Fruit fly (Drosophila melanogaster) whole organism, embryonic: ENCODE measurements around the gene CG33795.

Experiments
- Abd-B ChIP-seq: fragments of 200-800 bp; sonication (Bioruptor generic); optimal IDR thresholded peaks from 2 replicates; lab custom pipeline; 2018; ENCODE audit warnings: missing biosample characterization, mild to moderate bottlenecking, missing genetic modification characterization, moderate library complexity
- Atf-2 ChIP-seq: fragments of 200-800 bp; sonication (Bioruptor generic); optimal IDR thresholded peaks from 2 replicates; lab custom pipeline; 2016; ENCODE audit warnings: missing biosample characterization, missing genetic modification characterization
- CG11696 ChIP-seq: fragments of 200-800 bp; sonication (Bioruptor generic); IDR thresholded peaks from 2 replicates; pipeline ENCODE4 v1.3.6; 2022; ENCODE audit warnings: missing biosample characterization, missing genetic modification characterization
- CG12219 ChIP-seq: fragments of 200-800 bp; sonication (Bioruptor generic); optimal IDR thresholded peaks from 3 replicates; lab custom pipeline; 2018; ENCODE audit warnings: missing biosample characterization, mild to moderate bottlenecking, missing genetic modification characterization
- CG1233 ChIP-seq: fragments of 200-800 bp; sonication (Bioruptor generic); optimal IDR thresholded peaks from 4 replicates; lab custom pipeline; 2018; ENCODE audit warnings: missing biosample characterization, mild to moderate bottlenecking, missing genetic modification characterization
- CG12942 ChIP-seq: fragments of 200-800 bp; sonication (Bioruptor generic); optimal IDR thresholded peaks from 3 replicates; lab custom pipeline; 2016; ENCODE audit warnings: missing biosample characterization, missing genetic modification characterization
- CG17912 ChIP-seq: fragments of 200-800 bp; sonication (Bioruptor generic); optimal IDR thresholded peaks from 2 replicates; lab custom pipeline; 2018; ENCODE audit warnings: missing biosample characterization, mild to moderate bottlenecking, missing genetic modification characterization
- CG18476 ChIP-seq: fragments of 200-800 bp; sonication (Bioruptor generic); optimal IDR thresholded peaks from 2 replicates; lab custom pipeline; 2016; ENCODE audit warnings: missing biosample characterization, mild to moderate bottlenecking, missing genetic modification characterization
- CG2129 ChIP-seq: fragments of 200-800 bp; sonication (Bioruptor generic); IDR thresholded peaks from 2 replicates; pipeline ENCODE4 v1.3.6; 2022; ENCODE audit warnings: missing biosample characterization, missing genetic modification characterization; ENCODE audit not compliant: partially characterized antibody
- CG2712 ChIP-seq: fragments of 200-800 bp; optimal IDR thresholded peaks from 3 replicates; lab custom pipeline; 2019; ENCODE audit warnings: missing biosample characterization, mild to moderate bottlenecking, missing genetic modification characterization, moderate library complexity
- CG30403 ChIP-seq: fragments of 200-800 bp; sonication (Bioruptor generic); optimal IDR thresholded peaks from 3 replicates; lab custom pipeline; 2016; ENCODE audit warnings: missing biosample characterization, missing genetic modification characterization
- CG3281 ChIP-seq: fragments of 200-800 bp; sonication (Bioruptor generic); optimal IDR thresholded peaks from 3 replicates; lab custom pipeline; 2017; ENCODE audit warnings: missing biosample characterization, mild to moderate bottlenecking, missing genetic modification characterization
- CG34224 ChIP-seq: fragments of 200-800 bp; sonication (Bioruptor generic); IDR thresholded peaks from 3 replicates; pipeline ENCODE4 v1.3.6; 2022; ENCODE audit warnings: missing biosample characterization, missing genetic modification characterization; ENCODE audit not compliant: partially characterized antibody
- CG4424 ChIP-seq: fragments of 200-800 bp; sonication (Bioruptor generic); optimal IDR thresholded peaks from 3 replicates; lab custom pipeline; 2016; ENCODE audit warnings: missing biosample characterization, missing genetic modification characterization
- CG4820 ChIP-seq: fragments of 200-800 bp; sonication (Bioruptor generic); optimal IDR thresholded peaks from 3 replicates; lab custom pipeline; 2016; ENCODE audit warnings: missing biosample characterization, missing genetic modification characterization
- CG5245 ChIP-seq: fragments of 200-800 bp; sonication (Bioruptor generic); optimal IDR thresholded peaks from 3 replicates; lab custom pipeline; 2016; ENCODE audit warnings: missing biosample characterization, missing genetic modification characterization
- CG6654 ChIP-seq: fragments of 200-800 bp; sonication (Bioruptor generic); optimal IDR thresholded peaks from 2 replicates; lab custom pipeline; 2017; ENCODE audit warnings: missing biosample characterization, mild to moderate bottlenecking, missing genetic modification characterization
- CG6854 ChIP-seq: fragments of 200-800 bp; sonication (Bioruptor generic); optimal IDR thresholded peaks from 3 replicates; lab custom pipeline; 2017; ENCODE audit warnings: missing biosample characterization, mild to moderate bottlenecking, missing genetic modification characterization
- CG7372 ChIP-seq: fragments of 200-800 bp; sonication (Bioruptor generic); IDR thresholded peaks from 2 replicates; pipeline ENCODE4 v1.3.6; 2022; ENCODE audit warnings: missing biosample characterization, missing genetic modification characterization
- CG7556 ChIP-seq: fragments of 200-800 bp; sonication (Bioruptor generic); optimal IDR thresholded peaks from 2 replicates; lab custom pipeline; 2017; ENCODE audit warnings: missing biosample characterization, mild to moderate bottlenecking, missing genetic modification characterization
- CG7839 ChIP-seq: fragments of 200-800 bp; sonication (Bioruptor generic); optimal IDR thresholded peaks from 3 replicates; lab custom pipeline; 2018; ENCODE audit warnings: missing biosample characterization, mild to moderate bottlenecking, missing genetic modification characterization, moderate library complexity
- CoRest ChIP-seq: fragments of 200-800 bp; sonication (Bioruptor generic); optimal IDR thresholded peaks from 3 replicates; lab custom pipeline; 2018; ENCODE audit warnings: missing biosample characterization, mild to moderate bottlenecking, missing genetic modification characterization, moderate library complexity
- Gsc ChIP-seq: fragments of 200-800 bp; sonication (Bioruptor generic); IDR thresholded peaks from 2 replicates; pipeline ENCODE4 v1.3.6; 2022; ENCODE audit warnings: missing biosample characterization, missing genetic modification characterization
- Hey ChIP-seq: fragments of 200-800 bp; sonication (Bioruptor generic); optimal IDR thresholded peaks from 3 replicates; lab custom pipeline; 2018; ENCODE audit warnings: missing biosample characterization, mild to moderate bottlenecking, missing genetic modification characterization
- HmgD ChIP-seq: fragments of 200-800 bp; sonication (Bioruptor generic); optimal IDR thresholded peaks from 3 replicates; lab custom pipeline; 2016; ENCODE audit warnings: missing biosample characterization, missing genetic modification characterization
- Max ChIP-seq: fragments of 200-800 bp; sonication (Bioruptor generic); optimal IDR thresholded peaks from 2 replicates; lab custom pipeline; 2016; ENCODE audit warnings: missing biosample characterization, mild to moderate bottlenecking, missing genetic modification characterization
- NfI ChIP-seq: fragments of 200-800 bp; sonication (Bioruptor generic); optimal IDR thresholded peaks from 3 replicates; lab custom pipeline; 2018; ENCODE audit warnings: missing biosample characterization, mild to moderate bottlenecking, missing genetic modification characterization, moderate library complexity
- Sox100B ChIP-seq: fragments of 200-800 bp; sonication (Bioruptor generic); optimal IDR thresholded peaks from 3 replicates; lab custom pipeline; 2018; ENCODE audit warnings: missing biosample characterization, mild to moderate bottlenecking, missing genetic modification characterization
- Sox102F ChIP-seq: fragments of 200-800 bp; sonication (Bioruptor generic); optimal IDR thresholded peaks from 2 replicates; lab custom pipeline; 2018; ENCODE audit warnings: missing biosample characterization, mild to moderate bottlenecking, missing genetic modification characterization, moderate library complexity
- Trl ChIP-seq, 3 experiments: fragments of >200 bp in 2 of 3; fragments of 200-800 bp in 1 of 3; sonication (Bioruptor generic) in 1 of 3; optimal IDR thresholded peaks; 2 replicates in 1 of 3; 3 replicates in 2 of 3; lab custom pipeline; 2016 to 2017; ENCODE audit warnings: missing biosample characterization in 1 of 3, missing genetic modification characterization in 1 of 3
- Xbp1 ChIP-seq: fragments of 200-800 bp; sonication (Bioruptor generic); optimal IDR thresholded peaks from 3 replicates; lab custom pipeline; 2016; ENCODE audit warnings: missing biosample characterization, mild to moderate bottlenecking, missing genetic modification characterization
- al ChIP-seq: fragments of 200-800 bp; sonication (Bioruptor generic); IDR thresholded peaks from 2 replicates; pipeline ENCODE4 v1.3.6; 2022; ENCODE audit warnings: missing biosample characterization, missing genetic modification characterization
- caup ChIP-seq: fragments of 200-800 bp; sonication (Bioruptor generic); optimal IDR thresholded peaks from 3 replicates; lab custom pipeline; 2017; ENCODE audit warnings: missing biosample characterization, mild to moderate bottlenecking, missing genetic modification characterization, moderate library complexity; ENCODE audit not compliant: severe bottlenecking
- cwo ChIP-seq: fragments of 200-800 bp; sonication (Bioruptor generic); optimal IDR thresholded peaks from 3 replicates; lab custom pipeline; 2017; ENCODE audit warnings: missing biosample characterization, missing genetic modification characterization, mild to moderate bottlenecking, moderate library complexity, missing genetic modification reagents
- dm ChIP-seq: fragments of 200-800 bp; sonication (Bioruptor generic); optimal IDR thresholded peaks from 3 replicates; lab custom pipeline; 2016; ENCODE audit warnings: missing biosample characterization, missing genetic modification characterization
- dmrt99B ChIP-seq: fragments of 200-800 bp; sonication (Bioruptor generic); optimal IDR thresholded peaks from 2 replicates; lab custom pipeline; 2018; ENCODE audit warnings: missing biosample characterization, mild to moderate bottlenecking, missing genetic modification characterization, moderate library complexity
- gem ChIP-seq: fragments of 200-800 bp; sonication (Bioruptor generic); optimal IDR thresholded peaks from 2 replicates; lab custom pipeline; 2019; ENCODE audit warnings: missing biosample characterization, mild to moderate bottlenecking, missing genetic modification characterization, moderate library complexity
- gro ChIP-seq: fragments of 200-800 bp; sonication (Bioruptor generic); optimal IDR thresholded peaks from 2 replicates; lab custom pipeline; 2016; ENCODE audit warnings: missing biosample characterization, missing genetic modification characterization
- ind ChIP-seq: fragments of 200-800 bp; sonication (Bioruptor generic); optimal IDR thresholded peaks from 3 replicates; lab custom pipeline; 2016; ENCODE audit warnings: missing biosample characterization, missing genetic modification characterization
- jing ChIP-seq: fragments of 200-800 bp; sonication (Bioruptor generic); optimal IDR thresholded peaks from 2 replicates; lab custom pipeline; 2018; ENCODE audit warnings: missing biosample characterization, mild to moderate bottlenecking, missing genetic modification characterization
- lab ChIP-seq: fragments of 200-800 bp; sonication (Bioruptor generic); optimal IDR thresholded peaks from 3 replicates; lab custom pipeline; 2017; ENCODE audit warnings: missing biosample characterization, missing genetic modification characterization, mild to moderate bottlenecking, moderate library complexity, missing genetic modification reagents
- luna ChIP-seq: fragments of 200-800 bp; sonication (Bioruptor generic); optimal IDR thresholded peaks from 2 replicates; lab custom pipeline; 2016; ENCODE audit warnings: missing biosample characterization, missing genetic modification characterization
- mam ChIP-seq: fragments of 200-800 bp; sonication (Bioruptor generic); optimal IDR thresholded peaks from 3 replicates; lab custom pipeline; 2016; ENCODE audit warnings: missing biosample characterization, missing genetic modification characterization
- p53 ChIP-seq: fragments of 200-800 bp; sonication (Bioruptor generic); optimal IDR thresholded peaks from 2 replicates; lab custom pipeline; 2016; ENCODE audit warnings: missing biosample characterization, missing genetic modification characterization
- phol ChIP-seq: fragments of 200-800 bp; sonication (Bioruptor generic); optimal IDR thresholded peaks from 3 replicates; lab custom pipeline; 2018; ENCODE audit warnings: missing biosample characterization, mild to moderate bottlenecking, missing genetic modification characterization, moderate library complexity
- sd ChIP-seq: fragments of 200-800 bp; sonication (Bioruptor generic); optimal IDR thresholded peaks from 3 replicates; lab custom pipeline; 2018; ENCODE audit warnings: missing biosample characterization, mild to moderate bottlenecking, missing genetic modification characterization, moderate library complexity
- sens ChIP-seq: fragments of 200-800 bp; sonication (Bioruptor generic); peaks from one replicate; lab custom pipeline; 2016; ENCODE audit warnings: missing biosample characterization, missing genetic modification characterization
- ssp ChIP-seq: fragments of 200-800 bp; sonication (Bioruptor generic); IDR thresholded peaks from 2 replicates; pipeline ENCODE4 v1.3.6; 2022; ENCODE audit warnings: missing biosample characterization, missing genetic modification characterization
- tin ChIP-seq: fragments of 200-800 bp; sonication (Bioruptor generic); optimal IDR thresholded peaks from 3 replicates; lab custom pipeline; 2016; ENCODE audit warnings: missing biosample characterization, missing genetic modification characterization
- tio ChIP-seq: fragments of 200-800 bp; sonication (Bioruptor generic); optimal IDR thresholded peaks from 2 replicates; lab custom pipeline; 2017; ENCODE audit warnings: missing biosample characterization, missing genetic modification characterization, inconsistent platforms

CG33795 gene

dm6 chr3L:16202550-16202949, 31.4 kb upstream of the CG33795 start (continued):
- peak; percentile 33 for TF ChIP-seq Atf-2 (GFP tag; lab: Kevin White, UChicago)
- TF ChIP-seq HmgD (GFP tag; lab: Kevin White, UChicago): no peak
- TF ChIP-seq CG12219: peak; percentile 13
- no peak for TF ChIP-seq sd (tag; lab: Kevin White, UChicago)
- peak; percentile 40 for TF ChIP-seq tio (GFP tag; lab: Kevin White, UChicago)
- peak; percentile 68 for TF ChIP-seq CG7839 (tag; lab: Kevin White, UChicago)
- peak; percentile 57 for TF ChIP-seq Sox100B
- peak; percentile 39 for TF ChIP-seq Max (GFP tag; lab: Kevin White, UChicago)
- peak; percentile 3 for TF ChIP-seq gro
- peak; percentile 48 for TF ChIP-seq Abd-B (GFP tag; lab: Kevin White, UChicago)
- TF ChIP-seq Sox102F (GFP tag; lab: Kevin White, UChicago): peak; percentile 28
- TF ChIP-seq dm (GFP tag; lab: Kevin White, UChicago): no peak
- peak; percentile 34 for TF ChIP-seq CG6854 (GFP tag; lab: Kevin White, UChicago)
- no peak for TF ChIP-seq CG34224 (GFP tag; lab: Robert Waterston, UW)
- no peak for TF ChIP-seq CG4424 (GFP tag; lab: Kevin White, UChicago)
- TF ChIP-seq tin (GFP tag; lab: Kevin White, UChicago): peak; percentile 1
- peak; percentile 42 for TF ChIP-seq NfI (GFP tag; lab: Kevin White, UChicago)
- peak; percentile 30 for TF ChIP-seq CG2712 (tag; lab: Kevin White, UChicago)
- peak; percentile 65 for TF ChIP-seq sens
- peak; percentile 13 for TF ChIP-seq CG4820
- TF ChIP-seq Xbp1 (GFP tag; lab: Kevin White, UChicago): peak; percentile 1
- peak; percentile 36 for TF ChIP-seq cwo (GFP tag; lab: Kevin White, UChicago)
- TF ChIP-seq CG1233: peak; percentile 13
- TF ChIP-seq jing: no peak
- 0 out of 2 replicates have a peak, but pooled peaks have one; percentile 35 for TF ChIP-seq CG7372 (GFP tag; lab: Robert Waterston, UW)
- no peak for TF ChIP-seq Hey (tag; lab: Kevin White, UChicago)
- TF ChIP-seq Trl (optimal IDR thresholded peaks at IDR 0.05; lab: Kevin White, UChicago): no peak
- peak; percentile 2 for TF ChIP-seq Trl (GFP tag; optimal IDR thresholded peaks at IDR 0.05; lab: Kevin White, UChicago)
- TF ChIP-seq Gsc (GFP tag; lab: Robert Waterston, UW): no peak
- peak; percentile 61 for TF ChIP-seq dmrt99B (tag; lab: Kevin White, UChicago)
- 0 out of 2 replicates have a peak, but pooled peaks have one; percentile 29 for TF ChIP-seq al (GFP tag; lab: Robert Waterston, UW)
- TF ChIP-seq CG5245 (GFP tag; lab: Kevin White, UChicago): no peak
- TF ChIP-seq p53 (GFP tag; lab: Kevin White, UChicago): no peak
- TF ChIP-seq gem (tag; lab: Kevin White, UChicago): peak; percentile 52
- peak; percentile 51 for TF ChIP-seq CoRest
- 0 out of 2 replicates have a peak, but pooled peaks have one; percentile 23 for TF ChIP-seq CG11696 (GFP tag; lab: Robert Waterston, UW)
- no peak for TF ChIP-seq CG17912 (GFP tag; lab: Kevin White, UChicago)
- TF ChIP-seq CG18476: no peak
- TF ChIP-seq phol: peak; percentile 51
- TF ChIP-seq caup: peak; percentile 40
- no peak for TF ChIP-seq luna (GFP tag; lab: Kevin White, UChicago)
- TF ChIP-seq CG30403: peak; percentile 42
- TF ChIP-seq CG3281 (GFP tag; lab: Kevin White, UChicago): peak; percentile 59
- TF ChIP-seq ssp (GFP tag; lab: Robert Waterston, UW): no peak
- peak; percentile 60 for TF ChIP-seq ind
- TF ChIP-seq CG6654 (GFP tag; lab: Kevin White, UChicago): no peak
- TF ChIP-seq lab (GFP tag; lab: Kevin White, UChicago): peak; percentile 46
- TF ChIP-seq mam (GFP tag; lab: Kevin White, UChicago): peak; percentile 39
- TF ChIP-seq CG12942 (GFP tag; lab: Kevin White, UChicago): no peak
- TF ChIP-seq CG7556 (GFP tag; lab: Kevin White, UChicago): peak; percentile 55
- no peak for TF ChIP-seq CG2129 (GFP tag; lab: Robert Waterston, UW)
